Worm (Caenorhabditis elegans): Measurements from ENCODE around the gene actl-1.
A peak's percentile ranks its signal among the peaks of the same experiment; 100 is the strongest.

The actl-1 gene

DNA sequence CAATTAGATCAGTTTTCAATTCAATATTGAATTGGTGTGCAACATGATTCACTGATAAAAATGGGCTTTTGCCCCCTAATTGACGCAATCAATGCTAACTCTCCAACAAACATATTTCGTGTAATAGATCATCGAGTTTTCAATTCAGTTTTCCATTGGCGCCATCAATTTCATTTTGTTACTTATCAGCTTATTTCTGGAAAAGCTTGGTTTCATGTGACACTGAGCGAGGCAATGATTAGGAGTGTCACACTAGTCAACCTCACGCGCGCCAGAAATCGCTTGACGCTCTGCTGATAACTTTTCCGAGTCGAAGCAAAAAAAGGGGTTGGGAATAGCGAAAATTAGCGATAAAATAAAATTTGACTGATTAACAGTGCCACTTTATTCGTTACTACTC lies 18.9 kb upstream of the actl-1 start, which contains the start of gene ets-4 (continued):
- TF ChIP-seq ceh-44 (GFP tag; IDR thresholded peaks at IDR 0.05) (no peak), saeg-2 (GFP tag; IDR thresholded peaks at IDR 0.05) (0 out of 2 replicates have a peak, but pooled peaks have one; percentile 55), F49E8.2 (tag; optimal IDR thresholded peaks at IDR 0.05; ENCODE audit: borderline replicate concordance) (no peak), mxl-3 (GFP tag; optimal IDR thresholded peaks at IDR 0.05) (peak; percentile 19), arid-1 (GFP tag; conservative IDR thresholded peaks at IDR 0.05) (no peak), nhr-77 (tag; optimal IDR thresholded peaks at IDR 0.05) (peak; percentile 46), rbr-2 (tag; optimal IDR thresholded peaks at IDR 0.05) (no peak), hif-1 (tag; optimal IDR thresholded peaks at IDR 0.05) (peak in 1 of 2 experiments; percentile 28), dve-1 (tag; optimal IDR thresholded peaks at IDR 0.05; ENCODE audit: insufficient read depth) (peak; percentile 86), madf-5 (GFP tag; IDR thresholded peaks at IDR 0.05) (no peak), lsy-2 (tag; optimal IDR thresholded peaks at IDR 0.05) (peak in 1 of 2 experiments; percentile 26), daf-19 (GFP tag; conservative IDR thresholded peaks at IDR 0.05) (no peak), nhr-48 (tag; optimal IDR thresholded peaks at IDR 0.05) (peak; percentile 57), Y75B8A.6 (GFP tag; IDR thresholded peaks at IDR 0.05) (no peak), pha-4 (GFP tag; IDR thresholded peaks at IDR 0.05) (peak; percentile 11; the same call in 1 of the 2 replicates), pha-4 (tag; optimal IDR thresholded peaks at IDR 0.05) (no peak), tra-1 (GFP tag; IDR thresholded peaks at IDR 0.05) (peak; percentile 85), mdl-1 (tag; optimal IDR thresholded peaks at IDR 0.05) (peak in 1 of 2 experiments; percentile 33), egl-43 (GFP tag; IDR thresholded peaks at IDR 0.05) (no peak), mdt-29 (GFP tag; IDR thresholded peaks at IDR 0.05) (peak; percentile 54; the same call in 1 of the 2 replicates), duxl-1 (tag; optimal IDR thresholded peaks at IDR 0.05; ENCODE audit: poor library complexity) (peak; percentile 2), daf-16 (GFP tag; optimal IDR thresholded peaks at IDR 0.05) (peak in 1 of 2 experiments; percentile 68), daf-16 (tag; optimal IDR thresholded peaks at IDR 0.05) (peak; percentile 92), T20F7.1 (GFP tag; optimal IDR thresholded peaks at IDR 0.05) (peak; percentile 17), mes-2 (tag; optimal IDR thresholded peaks at IDR 0.05; ENCODE audit: poor library complexity, severe bottlenecking) (peak; percentile 52), F37D6.2 (tag; optimal IDR thresholded peaks at IDR 0.05) (no peak), hlh-30 (tag; optimal IDR thresholded peaks at IDR 0.05; ENCODE audit: insufficient read depth) (peak; percentile 83), nhr-28 (tag; optimal IDR thresholded peaks at IDR 0.05) (peak; percentile 86), attf-4 (tag; optimal IDR thresholded peaks at IDR 0.05) (no peak), ceh-28 (tag; optimal IDR thresholded peaks at IDR 0.05) (no peak), nhr-6 (tag; optimal IDR thresholded peaks at IDR 0.05) (peak; percentile 13)

DNA sequence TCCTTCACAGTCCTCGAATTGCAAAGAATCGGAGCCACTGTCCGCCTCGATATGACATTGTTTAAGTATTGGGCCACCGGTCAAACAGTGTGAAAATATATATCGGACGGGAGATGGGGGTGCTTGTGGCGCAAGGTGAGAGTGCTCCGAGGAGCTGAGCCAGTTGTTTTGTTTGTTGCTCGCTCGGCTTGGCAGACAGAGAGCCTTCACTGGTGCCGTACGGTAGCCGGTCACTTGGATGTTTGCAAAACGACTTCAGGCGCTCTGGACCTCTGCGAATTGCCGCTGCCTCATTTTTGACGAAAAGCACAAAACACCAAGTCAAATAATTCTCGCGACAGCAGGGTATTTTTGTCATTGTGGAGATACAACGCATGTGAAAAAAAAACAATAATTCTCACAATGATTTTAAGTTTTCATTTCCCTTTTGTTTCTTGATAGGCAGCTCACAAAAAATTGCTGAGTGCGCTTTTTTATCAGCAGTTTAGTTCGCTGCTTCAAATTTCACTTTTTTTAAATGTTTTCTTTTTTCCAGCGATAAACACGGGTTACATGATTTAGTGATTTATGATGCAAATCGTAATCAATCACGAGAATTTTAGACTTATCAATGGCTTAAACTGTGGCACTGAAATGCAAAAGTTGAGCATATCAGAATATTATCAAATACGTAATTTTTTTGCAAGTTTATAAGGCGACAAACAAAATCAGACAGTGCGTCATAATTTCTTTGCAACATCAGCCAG lies 17.6 kb upstream of the actl-1 start:
- TF ChIP-seq ZK337.2 (GFP tag; IDR thresholded peaks at IDR 0.05) (no peak), hlh-11 (tag; optimal IDR thresholded peaks at IDR 0.05) (peak; percentile 79), lsy-2 (tag; optimal IDR thresholded peaks at IDR 0.05) (peak in 1 of 2 experiments; percentile 44), php-3 (GFP tag; IDR thresholded peaks at IDR 0.05) (peak; percentile 93), nhr-77 (tag; optimal IDR thresholded peaks at IDR 0.05) (peak; percentile 38), dmd-6 (GFP tag; IDR thresholded peaks at IDR 0.05) (peak; percentile 77), hlh-30 (tag; optimal IDR thresholded peaks at IDR 0.05; ENCODE audit: insufficient read depth) (peak; percentile 61), daf-16 (GFP tag; optimal IDR thresholded peaks at IDR 0.05) (no peak), daf-16 (tag; optimal IDR thresholded peaks at IDR 0.05) (peak; percentile 95), ceh-20 (GFP tag; IDR thresholded peaks at IDR 0.05) (peak; percentile 81), unc-62 (GFP tag; optimal IDR thresholded peaks at IDR 0.05 in 1 of 2) (peak in 1 of 2 experiments; percentile 39), unc-62 (tag; optimal IDR thresholded peaks at IDR 0.05) (no peak), mep-1 (tag; optimal IDR thresholded peaks at IDR 0.05) (peak; percentile 59), nhr-28 (tag; optimal IDR thresholded peaks at IDR 0.05) (peak; percentile 35), nhr-41 (GFP tag; IDR thresholded peaks at IDR 0.05) (no peak), dve-1 (tag; optimal IDR thresholded peaks at IDR 0.05; ENCODE audit: insufficient read depth) (peak; percentile 88), pqm-1 (tag; optimal IDR thresholded peaks at IDR 0.05) (peak; percentile 50), spr-3 (GFP tag; optimal IDR thresholded peaks at IDR 0.05) (no peak), tra-1 (GFP tag; IDR thresholded peaks at IDR 0.05) (peak; percentile 73; the same call in 1 of the 2 replicates), set-16 (GFP tag; IDR thresholded peaks at IDR 0.05) (peak; percentile 58), ztf-7 (tag; optimal IDR thresholded peaks at IDR 0.05) (peak; percentile 68), lin-38 (GFP tag; IDR thresholded peaks at IDR 0.05) (no peak)

Measured in whole organism, L4 larva.